Fruit fly (Drosophila melanogaster) whole organism, embryonic: ENCODE results near the gene CG42792.

Experiments used
- Abd-B ChIP-seq: fragments of 200-800 bp; sonication (Bioruptor generic); optimal IDR thresholded peaks from 2 replicates; lab custom pipeline; 2018; ENCODE audit warnings: missing biosample characterization, mild to moderate bottlenecking, missing genetic modification characterization, moderate library complexity
- BEAF-32 ChIP-seq: fragments of 200-800 bp; sonication (Bioruptor generic); optimal IDR thresholded peaks from 3 replicates; lab custom pipeline; 2017; ENCODE audit warnings: missing biosample characterization, missing genetic modification characterization, mild to moderate bottlenecking, moderate library complexity, missing genetic modification reagents
- Bgb ChIP-seq: fragments of 200-800 bp; sonication (Bioruptor generic); IDR thresholded peaks from 2 replicates; pipeline ENCODE4 v1.3.6; 2022; ENCODE audit warnings: missing biosample characterization, missing genetic modification characterization; ENCODE audit not compliant: partially characterized antibody
- CG10366 ChIP-seq: fragments of 200-800 bp; sonication (Bioruptor generic); IDR thresholded peaks from 2 replicates; pipeline ENCODE4 v1.3.6; 2022; ENCODE audit warnings: missing biosample characterization, missing genetic modification characterization
- CG10462 ChIP-seq: fragments of 200-800 bp; sonication (Bioruptor generic); optimal IDR thresholded peaks from 2 replicates; lab custom pipeline; 2016; ENCODE audit warnings: missing biosample characterization, missing genetic modification characterization
- CG10979 ChIP-seq: fragments of 200-800 bp; sonication (Bioruptor generic); optimal IDR thresholded peaks from 2 replicates; lab custom pipeline; 2018; ENCODE audit warnings: missing biosample characterization, mild to moderate bottlenecking, missing genetic modification characterization, moderate library complexity
- CG11398 ChIP-seq: fragments of 200-800 bp; sonication (Bioruptor generic); optimal IDR thresholded peaks from 2 replicates; lab custom pipeline; 2016; ENCODE audit warnings: missing biosample characterization, missing genetic modification characterization
- CG11695 ChIP-seq: fragments of 200-800 bp; sonication (Bioruptor generic); IDR thresholded peaks from 3 replicates; pipeline ENCODE4 v1.3.6; 2022; ENCODE audit warnings: missing biosample characterization, missing genetic modification characterization
- CG12155 ChIP-seq: fragments of 200-800 bp; sonication (Bioruptor generic); optimal IDR thresholded peaks from 3 replicates; lab custom pipeline; 2016; ENCODE audit warnings: missing biosample characterization, missing genetic modification characterization
- CG13296 ChIP-seq: fragments of 200-800 bp; sonication (Bioruptor generic); optimal IDR thresholded peaks from 3 replicates; lab custom pipeline; 2018; ENCODE audit warnings: missing biosample characterization, mild to moderate bottlenecking, missing genetic modification characterization
- CG13894 ChIP-seq: fragments of 200-800 bp; sonication (Bioruptor generic); optimal IDR thresholded peaks from 3 replicates; lab custom pipeline; 2018; ENCODE audit warnings: missing biosample characterization, mild to moderate bottlenecking, missing genetic modification characterization, moderate library complexity
- CG2120 ChIP-seq: fragments of 200-800 bp; sonication (Bioruptor generic); optimal IDR thresholded peaks from 3 replicates; lab custom pipeline; 2016; ENCODE audit warnings: missing biosample characterization, missing genetic modification characterization
- CG2889 ChIP-seq: fragments of 200-800 bp; sonication (Bioruptor generic); IDR thresholded peaks from 3 replicates; pipeline ENCODE4 v1.3.6; 2022; ENCODE audit warnings: missing biosample characterization, missing genetic modification characterization
- CG4282 ChIP-seq: fragments of 200-800 bp; sonication (Bioruptor generic); optimal IDR thresholded peaks from 2 replicates; lab custom pipeline; 2016; ENCODE audit warnings: missing biosample characterization, missing genetic modification characterization
- CG4328 ChIP-seq: fragments of 200-800 bp; sonication (Bioruptor generic); optimal IDR thresholded peaks from 3 replicates; lab custom pipeline; 2017; ENCODE audit warnings: missing biosample characterization, missing genetic modification reagents, missing genetic modification characterization
- CG6813 ChIP-seq: fragments of 200-800 bp; sonication (Bioruptor generic); optimal IDR thresholded peaks from 2 replicates; lab custom pipeline; 2017; ENCODE audit warnings: missing biosample characterization, missing genetic modification characterization, mild to moderate bottlenecking, moderate library complexity, missing genetic modification reagents
- CG7839 ChIP-seq: fragments of 200-800 bp; sonication (Bioruptor generic); optimal IDR thresholded peaks from 3 replicates; lab custom pipeline; 2018; ENCODE audit warnings: missing biosample characterization, mild to moderate bottlenecking, missing genetic modification characterization, moderate library complexity
- CG7963 ChIP-seq: fragments of 200-800 bp; sonication (Bioruptor generic); IDR thresholded peaks from 3 replicates; pipeline ENCODE4 v1.3.6; 2022; ENCODE audit warnings: missing biosample characterization, missing genetic modification characterization; ENCODE audit not compliant: partially characterized antibody
- D ChIP-seq, 2 experiments: fragments of 200-800 bp in 1 of 2; fragments of >200 bp in 1 of 2; sonication (Bioruptor generic) in 1 of 2; optimal IDR thresholded peaks; 2 replicates in 1 of 2; 3 replicates in 1 of 2; lab custom pipeline; 2017; ENCODE audit warnings: mild to moderate bottlenecking in 1 of 2, missing biosample characterization in 1 of 2, missing genetic modification characterization in 1 of 2, missing genetic modification reagents in 1 of 2
- Dref ChIP-seq: fragments of 200-800 bp; sonication (Bioruptor generic); IDR thresholded peaks from 2 replicates; pipeline ENCODE4 v1.3.6; 2022; ENCODE audit warnings: missing biosample characterization, missing genetic modification characterization
- ERR ChIP-seq: fragments of 200-800 bp; sonication (Bioruptor generic); optimal IDR thresholded peaks from 2 replicates; lab custom pipeline; 2016; ENCODE audit warnings: missing biosample characterization, missing genetic modification characterization
- Fer1 ChIP-seq: fragments of 200-800 bp; sonication (Bioruptor generic); optimal IDR thresholded peaks from 2 replicates; lab custom pipeline; 2017; ENCODE audit warnings: missing biosample characterization, mild to moderate bottlenecking, missing genetic modification characterization
- Hand ChIP-seq: fragments of 200-800 bp; sonication (Bioruptor generic); optimal IDR thresholded peaks from 2 replicates; lab custom pipeline; 2017; ENCODE audit warnings: mild to moderate bottlenecking, missing biosample characterization, missing genetic modification reagents, missing genetic modification characterization
- Hmx ChIP-seq: fragments of 200-800 bp; sonication (Bioruptor generic); optimal IDR thresholded peaks from 2 replicates; lab custom pipeline; 2016; ENCODE audit warnings: missing biosample characterization, missing genetic modification characterization
- MESR4 ChIP-seq: fragments of 200-800 bp; sonication (Bioruptor generic); optimal IDR thresholded peaks from 2 replicates; lab custom pipeline; 2018; ENCODE audit warnings: missing biosample characterization, mild to moderate bottlenecking, missing genetic modification characterization, moderate library complexity
- Max ChIP-seq: fragments of 200-800 bp; sonication (Bioruptor generic); optimal IDR thresholded peaks from 2 replicates; lab custom pipeline; 2016; ENCODE audit warnings: missing biosample characterization, mild to moderate bottlenecking, missing genetic modification characterization
- NC2α ChIP-seq: fragments of 200-800 bp; sonication (Bioruptor generic); optimal IDR thresholded peaks from 2 replicates; lab custom pipeline; 2016; ENCODE audit warnings: missing biosample characterization, missing genetic modification characterization
- NK7.1 ChIP-seq: fragments of 200-800 bp; sonication (Bioruptor generic); optimal IDR thresholded peaks from 3 replicates; lab custom pipeline; 2016; ENCODE audit warnings: missing biosample characterization, missing genetic modification characterization
- NfI ChIP-seq: fragments of 200-800 bp; sonication (Bioruptor generic); optimal IDR thresholded peaks from 3 replicates; lab custom pipeline; 2018; ENCODE audit warnings: missing biosample characterization, mild to moderate bottlenecking, missing genetic modification characterization, moderate library complexity
- Poxn ChIP-seq: fragments of 200-800 bp; sonication (Bioruptor generic); IDR thresholded peaks from 2 replicates; pipeline ENCODE4 v1.3.6; 2022; ENCODE audit warnings: missing biosample characterization, missing genetic modification characterization
- Scr ChIP-seq: fragments of 200-800 bp; sonication (Bioruptor generic); IDR thresholded peaks from 2 replicates; pipeline ENCODE4 v1.3.6; 2022; ENCODE audit warnings: missing biosample characterization, missing genetic modification characterization; ENCODE audit not compliant: partially characterized antibody
- Spps ChIP-seq: fragments of 200-800 bp; sonication (Bioruptor generic); optimal IDR thresholded peaks from 2 replicates; lab custom pipeline; 2018; ENCODE audit warnings: missing biosample characterization, mild to moderate bottlenecking, missing genetic modification characterization
- Xbp1 ChIP-seq: fragments of 200-800 bp; sonication (Bioruptor generic); optimal IDR thresholded peaks from 3 replicates; lab custom pipeline; 2016; ENCODE audit warnings: missing biosample characterization, mild to moderate bottlenecking, missing genetic modification characterization
- cato ChIP-seq: fragments of 200-800 bp; sonication (Bioruptor generic); optimal IDR thresholded peaks from 2 replicates; lab custom pipeline; 2016; ENCODE audit warnings: missing biosample characterization, missing genetic modification characterization, borderline replicate concordance
- crol ChIP-seq: fragments of 200-800 bp; sonication (Bioruptor generic); IDR thresholded peaks from 2 replicates; pipeline ENCODE4 v1.3.6; 2022; ENCODE audit warnings: missing biosample characterization, missing genetic modification characterization
- gce ChIP-seq: fragments of 200-800 bp; sonication (Bioruptor generic); IDR thresholded peaks from 3 replicates; pipeline ENCODE4 v1.3.6; 2022; ENCODE audit warnings: missing biosample characterization, missing genetic modification characterization
- gcm2 ChIP-seq: fragments of 200-800 bp; sonication (Bioruptor generic); optimal IDR thresholded peaks from 2 replicates; lab custom pipeline; 2016; ENCODE audit warnings: missing biosample characterization, missing genetic modification characterization
- ken ChIP-seq: fragments of 200-800 bp; sonication (Bioruptor generic); IDR thresholded peaks from 3 replicates; pipeline ENCODE4 v1.3.6; 2022; ENCODE audit warnings: missing biosample characterization, missing genetic modification characterization
- lmd ChIP-seq: fragments of 200-800 bp; sonication (Bioruptor generic); IDR thresholded peaks from 2 replicates; pipeline ENCODE4 v1.3.6; 2022; ENCODE audit warnings: missing biosample characterization, missing genetic modification characterization
- nerfin-2 ChIP-seq: fragments of 200-800 bp; sonication (Bioruptor generic); IDR thresholded peaks from 2 replicates; pipeline ENCODE4 v1.3.6; 2022; ENCODE audit warnings: missing biosample characterization, missing genetic modification characterization; ENCODE audit not compliant: partially characterized antibody
- nom ChIP-seq: fragments of 200-800 bp; sonication (Bioruptor generic); optimal IDR thresholded peaks from 2 replicates; lab custom pipeline; 2017; ENCODE audit warnings: missing biosample characterization, missing genetic modification characterization, mild to moderate bottlenecking, moderate library complexity, missing genetic modification reagents
- pho ChIP-seq: fragments of 200-800 bp; sonication (Bioruptor generic); optimal IDR thresholded peaks from 2 replicates; lab custom pipeline; 2016; ENCODE audit warnings: missing biosample characterization, missing genetic modification characterization
- pum ChIP-seq: fragments of 200-800 bp; sonication (Bioruptor generic); optimal IDR thresholded peaks from 2 replicates; lab custom pipeline; 2016; ENCODE audit warnings: missing biosample characterization, missing genetic modification characterization
- shn ChIP-seq: fragments of 200-800 bp; sonication (Bioruptor generic); optimal IDR thresholded peaks from 3 replicates; lab custom pipeline; 2016; ENCODE audit warnings: missing biosample characterization, missing genetic modification characterization
- slbo ChIP-seq: fragments of 200-800 bp; sonication (Bioruptor generic); IDR thresholded peaks from 2 replicates; pipeline ENCODE4 v1.3.6; 2022; ENCODE audit warnings: missing biosample characterization, missing genetic modification characterization
- vnd ChIP-seq: fragments of 200-800 bp; sonication (Bioruptor generic); IDR thresholded peaks from 3 replicates; pipeline ENCODE4 v1.3.6; 2022; ENCODE audit warnings: missing biosample characterization, missing genetic modification characterization; ENCODE audit not compliant: partially characterized antibody
- zen ChIP-seq: fragments of 200-800 bp; sonication (Bioruptor generic); optimal IDR thresholded peaks from 3 replicates; lab custom pipeline; 2018; ENCODE audit warnings: missing biosample characterization, mild to moderate bottlenecking, missing genetic modification characterization, moderate library complexity

CG42792 gene

dm6 chr2L:15912008-15912900 lies 47.0 kb upstream of the CG42792 start (continued):
- TF ChIP-seq Max (GFP tag; lab: Kevin White, UChicago) (peak; percentile 82), Abd-B (GFP tag; lab: Kevin White, UChicago) (peak; percentile 96), Xbp1 (GFP tag; lab: Kevin White, UChicago) (peak; percentile 89), lmd (peak; percentile 91), nom (GFP tag; lab: Kevin White, UChicago) (no peak), CG11398 (no peak), NK7.1 (GFP tag; lab: Kevin White, UChicago) (no peak), CG11695 (GFP tag; lab: Robert Waterston, UW) (peak; percentile 91), CG10462 (GFP tag; lab: Kevin White, UChicago) (peak; percentile 93), CG10366 (peak; percentile 96), Hand (GFP tag; lab: Kevin White, UChicago) (peak; percentile 85), CG7839 (tag; lab: Kevin White, UChicago) (peak; percentile 96), ken (GFP tag; lab: Robert Waterston, UW) (peak; percentile 65; the same call in 2 of the 3 replicates), pho (GFP tag; lab: Kevin White, UChicago) (peak; percentile 45), NfI (GFP tag; lab: Kevin White, UChicago) (peak; percentile 90), NC2α (GFP tag; lab: Kevin White, UChicago) (no peak), Dref (GFP tag; lab: Robert Waterston, UW) (no peak), CG4328 (GFP tag; lab: Kevin White, UChicago) (peak; percentile 94), gcm2 (GFP tag; lab: Kevin White, UChicago) (no peak), CG4282 (GFP tag; lab: Kevin White, UChicago) (no peak), D (optimal IDR thresholded peaks at IDR 0.05; lab: Kevin White, UChicago) (no peak), D (GFP tag; optimal IDR thresholded peaks at IDR 0.05; lab: Kevin White, UChicago) (peak; percentile 86), CG2889 (GFP tag; lab: Robert Waterston, UW) (peak; percentile 86), Poxn (GFP tag; lab: Robert Waterston, UW) (peak; percentile 72), cato (peak; percentile 77), CG13894 (tag; lab: Kevin White, UChicago) (peak; percentile 60), MESR4 (GFP tag; lab: Kevin White, UChicago) (no peak), CG6813 (GFP tag; lab: Kevin White, UChicago) (peak; percentile 47), nerfin-2 (GFP tag; lab: Robert Waterston, UW) (peak; percentile 47; the same call in 1 of the 2 replicates), gce (peak; percentile 70; the same call in 1 of the 3 replicates), CG13296 (GFP tag; lab: Kevin White, UChicago) (peak; percentile 96), zen (tag; lab: Kevin White, UChicago) (peak; percentile 78), crol (peak; percentile 95), CG10979 (peak; percentile 92), shn (GFP tag; lab: Kevin White, UChicago) (no peak), ERR (GFP tag; lab: Kevin White, UChicago) (peak; percentile 12), Hmx (no peak), CG7963 (GFP tag; lab: Robert Waterston, UW) (no peak), Spps (tag; lab: Kevin White, UChicago) (peak; percentile 90), vnd (GFP tag; lab: Robert Waterston, UW) (no peak), pum (GFP tag; lab: Kevin White, UChicago) (peak; percentile 28), Bgb (GFP tag; lab: Robert Waterston, UW) (peak; percentile 58; the same call in 1 of the 2 replicates), CG12155 (GFP tag; lab: Kevin White, UChicago) (peak; percentile 87), BEAF-32 (GFP tag; lab: Kevin White, UChicago) (no peak), CG2120 (GFP tag; lab: Kevin White, UChicago) (peak; percentile 82), Scr (GFP tag; lab: Robert Waterston, UW) (peak; percentile 9; the same call in 1 of the 2 replicates), Fer1 (GFP tag; lab: Kevin White, UChicago) (peak; percentile 93), slbo (GFP tag; lab: Robert Waterston, UW) (peak; percentile 96)
